Fruit fly (Drosophila melanogaster): ENCODE results near the gene CG14292.

CG14292 gene

dm6 chr3R:18914594-18915275, 9.3 kb upstream of the CG14292 start, which contains the start of gene Xrp1 (continued):
- TF ChIP-seq row (GFP tag; IDR thresholded peaks at IDR 0.05) (peak; percentile 41), Trl (optimal IDR thresholded peaks at IDR 0.05) (peak in 1 of 2 experiments; percentile 20), Trl (GFP tag; optimal IDR thresholded peaks at IDR 0.05) (no peak), odd (GFP tag; optimal IDR thresholded peaks at IDR 0.05) (no peak), CG13894 (tag; optimal IDR thresholded peaks at IDR 0.05) (peak; percentile 5), ttk (GFP tag; IDR thresholded peaks at IDR 0.05) (0 out of 2 replicates have a peak, but pooled peaks have one; percentile 10), CG4820 (GFP tag; optimal IDR thresholded peaks at IDR 0.05) (no peak), Gug (GFP tag; IDR thresholded peaks at IDR 0.05) (peak; percentile 11; the same call in 1 of the 4 replicates), crol (GFP tag; IDR thresholded peaks at IDR 0.05) (peak; percentile 42; the same call in 1 of the 2 replicates), fu2 (GFP tag; optimal IDR thresholded peaks at IDR 0.05) (peak; percentile 10), nom (GFP tag; optimal IDR thresholded peaks at IDR 0.05) (peak; percentile 41), Xrp1 (GFP tag; IDR thresholded peaks at IDR 0.05) (peak; percentile 40; the same call in 1 of the 2 replicates), dysf (GFP tag; IDR thresholded peaks at IDR 0.05) (peak; percentile 54; the same call in 2 of the 3 replicates), NfI (GFP tag; optimal IDR thresholded peaks at IDR 0.05) (peak; percentile 17), so (GFP tag; IDR thresholded peaks at IDR 0.05) (no peak), CG12769 (tag; optimal IDR thresholded peaks at IDR 0.05) (peak; percentile 54), pros (GFP tag; optimal IDR thresholded peaks at IDR 0.05) (peak; percentile 25), ind (GFP tag; optimal IDR thresholded peaks at IDR 0.05) (peak; percentile 10), CG34422 (GFP tag; IDR thresholded peaks at IDR 0.05) (peak; percentile 57; the same call in 1 of the 3 replicates), Ets65A (GFP tag) (peak; percentile 60), slbo (GFP tag; IDR thresholded peaks at IDR 0.05) (peak; percentile 52), CG32772 (GFP tag; IDR thresholded peaks at IDR 0.05) (peak; percentile 33; the same call in 1 of the 2 replicates), CG10274 (GFP tag; optimal IDR thresholded peaks at IDR 0.05) (peak; percentile 63), mam (GFP tag; optimal IDR thresholded peaks at IDR 0.05) (peak; percentile 46), Drgx (GFP tag; IDR thresholded peaks at IDR 0.05) (peak; percentile 58; the same call in 1 of the 2 replicates), pzg (GFP tag; optimal IDR thresholded peaks at IDR 0.05) (no peak), exex (tag; optimal IDR thresholded peaks at IDR 0.05) (peak; percentile 2), trh (GFP tag; optimal IDR thresholded peaks at IDR 0.05) (no peak), CG9437 (GFP tag; optimal IDR thresholded peaks at IDR 0.05) (no peak), sisA (GFP tag; IDR thresholded peaks at IDR 0.05) (peak; percentile 28; the same call in 1 of the 2 replicates), Dbx (GFP tag; IDR thresholded peaks at IDR 0.05) (peak; percentile 44; the same call in 1 of the 3 replicates), dpn (GFP tag; optimal IDR thresholded peaks at IDR 0.05) (peak in 1 of 2 experiments; percentile 23)

DNA sequence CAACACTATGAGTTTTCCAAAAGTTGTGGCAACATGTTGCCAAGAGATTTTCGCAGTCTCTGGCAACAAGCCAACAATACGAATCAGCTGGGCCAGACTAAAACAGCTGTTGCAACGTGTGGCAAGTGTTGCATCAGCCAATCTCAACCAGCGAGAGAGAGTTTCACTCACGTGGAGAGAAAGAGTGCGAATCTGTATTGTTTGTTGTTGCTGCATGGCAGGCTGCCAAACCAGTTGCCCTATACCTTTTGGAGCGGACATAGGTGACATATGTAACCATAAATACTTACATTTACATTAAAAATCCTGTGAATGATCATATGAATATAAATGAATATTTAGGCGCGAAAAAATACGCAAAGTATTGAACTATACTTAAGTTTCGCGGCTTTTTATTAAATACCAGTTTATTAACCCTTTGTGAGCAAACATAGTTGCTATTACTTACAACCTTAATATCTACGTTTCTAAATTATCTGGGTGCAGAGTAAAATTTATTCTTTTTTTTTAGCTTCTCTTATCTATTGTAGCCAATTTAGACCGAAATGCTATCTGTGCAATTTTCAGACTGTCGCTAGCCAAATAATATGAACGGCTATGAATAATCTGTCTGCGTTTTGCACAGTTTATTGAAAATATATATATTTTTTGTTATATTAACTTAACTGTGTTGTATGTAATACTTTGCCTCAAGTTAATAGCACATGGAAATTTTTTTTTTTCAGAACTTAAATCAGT, 8.6 kb upstream of the CG14292 start:
- TF ChIP-seq CG3407 (GFP tag; optimal IDR thresholded peaks at IDR 0.05): no peak
- no peak for TF ChIP-seq schlank (tag; optimal IDR thresholded peaks at IDR 0.05)
- no peak for TF ChIP-seq CG8765 (GFP tag; IDR thresholded peaks at IDR 0.05)
- TF ChIP-seq Awh (GFP tag; IDR thresholded peaks at IDR 0.05): no peak
- peak; percentile 92 for TF ChIP-seq sens (GFP tag)
- peak; percentile 33 to 43 for TF ChIP-seq bsh (GFP tag; optimal IDR thresholded peaks at IDR 0.05)
- peak; percentile 46; the same call in 1 of the 4 replicates for TF ChIP-seq chinmo (GFP tag; IDR thresholded peaks at IDR 0.05; ENCODE audit: partially characterized antibody)
- TF ChIP-seq ase (GFP tag; IDR thresholded peaks at IDR 0.05): no peak
- peak; percentile 61 for TF ChIP-seq CG15479 (GFP tag; optimal IDR thresholded peaks at IDR 0.05)
- TF ChIP-seq CG9817 (tag; optimal IDR thresholded peaks at IDR 0.05): no peak
- TF ChIP-seq dati (GFP tag; IDR thresholded peaks at IDR 0.05): no peak
- peak; percentile 18 for TF ChIP-seq gem (tag; optimal IDR thresholded peaks at IDR 0.05)
- no peak for TF ChIP-seq Fer2 (tag; optimal IDR thresholded peaks at IDR 0.05)
- peak; percentile 68 for TF ChIP-seq CG4360 (GFP tag; IDR thresholded peaks at IDR 0.05)
- TF ChIP-seq Sox100B (GFP tag; optimal IDR thresholded peaks at IDR 0.05): peak; percentile 37
- TF ChIP-seq CG12769 (tag; optimal IDR thresholded peaks at IDR 0.05): no peak
- TF ChIP-seq dmrt99B (tag; optimal IDR thresholded peaks at IDR 0.05): peak; percentile 4
- TF ChIP-seq lab (GFP tag; optimal IDR thresholded peaks at IDR 0.05): no peak
- TF ChIP-seq TFAM (GFP tag; optimal IDR thresholded peaks at IDR 0.05): no peak
